Worm (Caenorhabditis elegans): ENCODE measurements around the gene twk-16.

ce11 chrX:3089894-3090414, 9.0 kb downstream of the twk-16 start:
- TF ChIP-seq dao-5 (tag; optimal IDR thresholded peaks at IDR 0.05) (no peak), him-1 (tag; optimal IDR thresholded peaks at IDR 0.05) (no peak), W03F9.2 (tag; optimal IDR thresholded peaks at IDR 0.05) (peak; percentile 26)

Measured in whole organism, L4/young adult.